Worm (Caenorhabditis elegans) whole organism, L1 larva: Measurements from ENCODE around the gene prp-8.

ENCODE experiments used
- pag-3 ChIP-seq: sonication (generic microtip); optimal IDR thresholded peaks from 2 replicates; lab custom pipeline; 2017; ENCODE audit warnings: missing genetic modification characterization, mild to moderate bottlenecking, missing compliant biosample characterization, antibody characterized with exemption, borderline replicate concordance; ENCODE audit not compliant: insufficient read depth
- snpc-4 ChIP-seq: fragments of 150-350 bp; optimal IDR thresholded peaks from 2 replicates; lab custom pipeline; 2014; ENCODE audit warnings: missing biosample characterization, missing genetic modification characterization

DNA sequence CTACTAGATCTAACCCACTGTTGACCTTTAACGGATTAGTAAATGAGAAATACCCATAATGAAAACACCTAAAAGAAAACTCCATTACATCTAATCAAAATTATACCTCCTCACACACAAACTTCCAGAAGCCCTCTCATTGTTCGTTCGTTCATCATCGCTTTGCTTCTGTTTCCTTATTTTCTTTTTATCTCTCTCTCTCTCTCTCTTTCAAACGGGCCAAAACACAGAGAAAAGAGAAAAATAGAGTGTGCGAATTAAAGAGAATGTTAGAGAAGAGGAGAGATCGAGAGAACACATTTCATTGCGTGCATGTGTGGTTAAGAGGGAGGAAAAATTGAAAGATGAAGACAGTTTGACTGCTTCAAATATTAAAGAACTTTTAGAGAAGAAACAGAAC, 39.9 kb upstream of the prp-8 start:
- TF ChIP-seq snpc-4 (tag; lab: Kevin White, UChicago) (no peak), pag-3 (tag; lab: Kevin White, UChicago) (no peak)
